Worm (Caenorhabditis elegans) whole organism, L1 larva: ENCODE data around the gene F15H10.5.

Experiments
- C34B4.2 ChIP-seq: sonication (generic microtip); optimal IDR thresholded peaks from 2 replicates; lab custom pipeline; 2017; ENCODE audit warnings: mild to moderate bottlenecking, missing genetic modification characterization, missing compliant biosample characterization
- aha-1 ChIP-seq: fragments of 150-350 bp; optimal IDR thresholded peaks from 2 replicates; lab custom pipeline; 2014; ENCODE audit warnings: missing biosample characterization, missing genetic modification characterization
- ama-1 ChIP-seq: fragments of 150-350 bp; optimal IDR thresholded peaks from 2 replicates; lab custom pipeline; 2014
- blmp-1 ChIP-seq: fragments of 150-350 bp; optimal IDR thresholded peaks from 2 replicates; lab custom pipeline; 2014; ENCODE audit warnings: missing biosample characterization, missing genetic modification characterization
- ceh-8 ChIP-seq: fragments of 200-800 bp; sonication (Bioruptor generic); optimal IDR thresholded peaks from 2 replicates; lab custom pipeline; 2018; ENCODE audit warnings: mild to moderate bottlenecking, missing genetic modification characterization, moderate library complexity, missing compliant biosample characterization
- ceh-82 ChIP-seq, 3 experiments: fragments of 150-350 bp in 1 of 3; sonication (generic microtip) in 2 of 3; optimal IDR thresholded peaks; 2 replicates each; lab custom pipeline; 2014 to 2017; ENCODE audit warnings: missing biosample characterization in 3 of 3, missing genetic modification characterization in 3 of 3
- ces-1 ChIP-seq: fragments of 150-350 bp; optimal IDR thresholded peaks from 2 replicates; lab custom pipeline; 2014; ENCODE audit warnings: missing biosample characterization, missing genetic modification reagents, missing genetic modification characterization
- efl-1 ChIP-seq, 4 experiments: fragments of 150-350 bp; optimal IDR thresholded peaks in 3 of 4; peaks in 1 of 4; 1 replicate in 1 of 4; 2 replicates in 3 of 4; lab custom pipeline; 2014; ENCODE audit warnings: missing biosample characterization in 2 of 4, missing genetic modification characterization in 2 of 4, missing genetic modification reagents in 2 of 4
- efl-3 ChIP-seq: fragments of 200-800 bp; sonication (Bioruptor generic); optimal IDR thresholded peaks from 2 replicates; lab custom pipeline; 2018; ENCODE audit warnings: mild to moderate bottlenecking, missing genetic modification characterization, missing compliant biosample characterization
- egl-13 ChIP-seq: sonication (generic microtip); optimal IDR thresholded peaks from 2 replicates; lab custom pipeline; 2016; ENCODE audit warnings: missing genotype, missing genetic modification reagents, missing genetic modification characterization, missing compliant biosample characterization
- egl-27 ChIP-seq, 2 experiments: fragments of 150-350 bp in 1 of 2; sonication (generic microtip); optimal IDR thresholded peaks; 3 replicates each; lab custom pipeline; 2017 to 2018; ENCODE audit warnings: missing biosample characterization in 2 of 2, missing genetic modification characterization in 2 of 2, missing genetic modification reagents in 2 of 2
- elt-2 ChIP-seq: sonication (generic microtip); optimal IDR thresholded peaks from 2 replicates; lab custom pipeline; 2016; ENCODE audit warnings: missing genetic modification characterization, mild to moderate bottlenecking, inconsistent platforms, missing compliant biosample characterization, missing genetic modification reagents
- ets-5 ChIP-seq: fragments of 200-800 bp; sonication (Bioruptor generic); IDR thresholded peaks from 2 replicates; pipeline ENCODE4 v1.3.6; 2022; ENCODE audit warnings: missing genetic modification characterization, missing compliant biosample characterization
- fkh-10 ChIP-seq: sonication (generic microtip); optimal IDR thresholded peaks from 2 replicates; lab custom pipeline; 2017; ENCODE audit warnings: missing biosample characterization, missing genetic modification reagents, missing genetic modification characterization
- fkh-4 ChIP-seq: sonication (generic microtip); optimal IDR thresholded peaks from 2 replicates; lab custom pipeline; 2016; ENCODE audit warnings: missing compliant biosample characterization, missing genetic modification characterization, borderline replicate concordance
- fkh-8 ChIP-seq: sonication (generic microtip); optimal IDR thresholded peaks from 2 replicates; lab custom pipeline; 2016; ENCODE audit warnings: mild to moderate bottlenecking, missing genetic modification characterization, missing compliant biosample characterization
- fos-1 ChIP-seq: fragments of 150-350 bp; optimal IDR thresholded peaks from 2 replicates; lab custom pipeline; 2014; ENCODE audit warnings: missing biosample characterization, missing genetic modification characterization
- grh-1 ChIP-seq: fragments of 200-800 bp; sonication (Bioruptor generic); IDR thresholded peaks from 2 replicates; pipeline ENCODE4 v1.3.6; 2022; ENCODE audit warnings: missing genetic modification reagents, missing genetic modification characterization, missing compliant biosample characterization
- jun-1 ChIP-seq: fragments of 150-350 bp; optimal IDR thresholded peaks from 2 replicates; lab custom pipeline; 2014; ENCODE audit warnings: missing biosample characterization, missing genetic modification reagents, missing genetic modification characterization
- lin-35 ChIP-seq, 2 experiments: fragments of 150-350 bp; optimal IDR thresholded peaks; 2 replicates each; lab custom pipeline; 2014; ENCODE audit warnings: missing biosample characterization in 2 of 2, missing genetic modification characterization in 2 of 2, missing genetic modification reagents in 2 of 2
- lsy-2 ChIP-seq, 2 experiments: fragments of 150-350 bp; optimal IDR thresholded peaks; 2 replicates each; lab custom pipeline; 2014; ENCODE audit warnings: missing biosample characterization in 2 of 2, missing genetic modification characterization in 2 of 2
- nhr-12 ChIP-seq: sonication (generic microtip); optimal IDR thresholded peaks from 2 replicates; lab custom pipeline; 2017; ENCODE audit warnings: missing biosample characterization, missing genetic modification characterization
- nhr-237 ChIP-seq: fragments of 150-350 bp; optimal IDR thresholded peaks from 2 replicates; lab custom pipeline; 2014; ENCODE audit warnings: missing biosample characterization, missing genetic modification characterization
- nhr-47 ChIP-seq: sonication (generic microtip); optimal IDR thresholded peaks from 2 replicates; lab custom pipeline; 2016; ENCODE audit warnings: mild to moderate bottlenecking, missing genetic modification characterization, moderate library complexity, missing compliant biosample characterization
- nhr-77 ChIP-seq: fragments of 150-350 bp; optimal IDR thresholded peaks from 2 replicates; lab custom pipeline; 2014; ENCODE audit warnings: missing biosample characterization, missing genetic modification characterization
- nhr-85 ChIP-seq: sonication (generic microtip); peaks from one replicate; lab custom pipeline; 2016; ENCODE audit warnings: missing genetic modification characterization, inconsistent platforms, missing compliant biosample characterization
- pag-3 ChIP-seq: sonication (generic microtip); optimal IDR thresholded peaks from 2 replicates; lab custom pipeline; 2017; ENCODE audit warnings: missing genetic modification characterization, mild to moderate bottlenecking, missing compliant biosample characterization, antibody characterized with exemption, borderline replicate concordance; ENCODE audit not compliant: insufficient read depth
- pax-3 ChIP-seq: fragments of 200-800 bp; sonication (Bioruptor generic); optimal IDR thresholded peaks from 2 replicates; lab custom pipeline; 2018; ENCODE audit warnings: mild to moderate bottlenecking, missing genetic modification characterization, moderate library complexity, missing compliant biosample characterization
- tbx-2 ChIP-seq: sonication (generic microtip); optimal IDR thresholded peaks from 2 replicates; lab custom pipeline; 2016; ENCODE audit warnings: missing genetic modification characterization, missing compliant biosample characterization
- tlp-1 ChIP-seq: fragments of 150-350 bp; optimal IDR thresholded peaks from 2 replicates; lab custom pipeline; 2014; ENCODE audit warnings: missing biosample characterization, missing genetic modification characterization
- unc-130 ChIP-seq: fragments of 150-350 bp; optimal IDR thresholded peaks from 2 replicates; lab custom pipeline; 2017; ENCODE audit warnings: missing biosample characterization, missing genetic modification characterization, inconsistent platforms
- zag-1 ChIP-seq: fragments of 150-350 bp; optimal IDR thresholded peaks from 2 replicates; lab custom pipeline; 2014; ENCODE audit warnings: missing biosample characterization, missing genetic modification characterization
- ztf-11 ChIP-seq, 2 experiments: sonication (generic microtip); optimal IDR thresholded peaks; 2 replicates each; lab custom pipeline; 2016 to 2017; ENCODE audit warnings: missing genetic modification characterization in 2 of 2, missing biosample characterization in 1 of 2, missing compliant biosample characterization in 1 of 2

F15H10.5 gene

DNA sequence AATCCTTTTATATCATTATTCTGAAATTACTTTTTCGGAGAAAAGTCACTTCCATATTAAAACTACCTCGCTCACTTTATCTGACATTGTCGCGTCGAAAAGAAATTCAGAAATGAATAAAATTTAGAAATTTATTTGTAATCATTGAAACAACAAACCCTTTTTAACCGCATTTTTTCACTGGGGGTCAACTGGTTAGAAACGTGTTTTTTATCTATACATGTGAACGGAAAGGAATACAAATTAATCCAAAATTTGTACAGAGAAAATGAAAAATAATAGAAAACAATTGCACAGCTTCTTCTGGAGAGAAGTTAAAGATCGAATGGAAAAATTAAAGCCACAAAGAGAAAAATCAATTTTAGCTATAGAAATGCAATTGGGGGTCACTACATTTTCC is 9.7 kb upstream of the F15H10.5 start, which contains the start of gene tag-314:
tag-314 (minus strand) TSS at position 101 of the 400 bp plus-strand sequence.
- TF ChIP-seq efl-1 (optimal IDR thresholded peaks at IDR 0.05; lab: Kevin White, UChicago) (no peak), efl-1 (GFP tag; optimal IDR thresholded peaks at IDR 0.05 in 1 of 2; lab: Kevin White, UChicago) (no peak), tlp-1 (no peak), ceh-82 (tag; optimal IDR thresholded peaks at IDR 0.05; lab: Kevin White, UChicago) (no peak), nhr-12 (tag; lab: Kevin White, UChicago) (no peak), ets-5 (GFP tag; lab: Robert Waterston, UW) (no peak), zag-1 (tag; lab: Kevin White, UChicago) (no peak), fkh-10 (GFP tag; lab: Kevin White, UChicago) (no peak), ces-1 (GFP tag; lab: Kevin White, UChicago) (no peak), nhr-77 (tag; lab: Kevin White, UChicago) (no peak)

DNA sequence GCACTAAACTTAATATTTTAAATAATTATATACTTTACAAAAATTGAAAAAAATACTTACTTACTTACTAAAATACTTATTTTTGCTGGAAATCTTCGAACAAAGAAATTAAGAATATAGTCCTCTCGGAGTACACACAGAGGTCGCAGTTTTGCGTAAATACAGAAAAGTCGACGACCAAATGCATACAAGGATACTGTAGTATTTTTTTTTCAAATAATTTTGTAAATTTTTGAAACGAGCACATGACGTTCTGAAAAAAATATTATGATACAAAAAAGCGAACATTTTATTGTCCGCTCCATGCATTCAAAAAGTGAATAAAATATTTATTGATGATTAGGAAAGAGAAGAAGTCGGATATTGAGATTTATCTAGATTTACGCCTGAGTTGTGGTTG is 7.4 kb upstream of the F15H10.5 start, which contains the start of gene apc-10:
apc-10 (minus strand) TSS at position 101 of the 400 bp plus-strand sequence.
- TF ChIP-seq blmp-1 (tag; lab: Kevin White, UChicago) (no peak), elt-2 (tag; lab: Kevin White, UChicago) (no peak), fos-1 (tag; lab: Kevin White, UChicago) (no peak), lsy-2 (tag; optimal IDR thresholded peaks at IDR 0.05; lab: Kevin White, UChicago) (no peak), fkh-10 (GFP tag; lab: Kevin White, UChicago) (no peak), grh-1 (GFP tag; lab: Robert Waterston, UW) (no peak), egl-27 (tag; optimal IDR thresholded peaks at IDR 0.05; lab: Kevin White, UChicago) (no peak), ceh-8 (GFP tag; lab: Kevin White, UChicago) (no peak), C34B4.2 (no peak), pax-3 (no peak), unc-130 (tag; lab: Kevin White, UChicago) (no peak), tbx-2 (tag; lab: Kevin White, UChicago) (no peak), fkh-8 (no peak), lin-35 (GFP tag; optimal IDR thresholded peaks at IDR 0.05; lab: Kevin White, UChicago) (no peak), egl-13 (no peak), jun-1 (tag; lab: Kevin White, UChicago) (no peak), ztf-11 (tag; optimal IDR thresholded peaks at IDR 0.05; lab: Kevin White, UChicago) (no peak), nhr-77 (tag; lab: Kevin White, UChicago) (no peak), fkh-4 (tag; lab: Kevin White, UChicago) (no peak)

DNA sequence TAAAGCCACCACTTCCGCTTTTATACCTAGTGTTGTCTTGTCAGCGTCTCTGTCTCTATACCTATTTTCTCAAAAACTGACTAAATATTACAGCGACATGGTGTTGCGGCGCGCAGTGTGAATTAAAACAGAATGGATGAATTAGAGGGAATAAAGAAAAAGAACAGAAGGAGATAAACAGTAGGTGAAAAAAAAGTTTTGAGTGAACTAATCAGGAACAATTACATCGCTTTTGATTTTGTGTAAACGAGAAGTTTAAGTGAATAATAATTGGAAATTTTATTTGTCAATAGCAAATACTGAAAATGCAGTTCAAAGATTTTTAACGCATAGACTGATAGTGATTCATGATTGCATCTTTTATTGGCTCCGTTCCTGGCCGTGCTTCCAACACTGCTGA is 6.2 kb upstream of the F15H10.5 start, which contains the start of gene col-12:
col-12 (minus strand) TSS at position 101 of the 400 bp plus-strand sequence.
- TF ChIP-seq nhr-237 (tag; lab: Kevin White, UChicago) (no peak), ama-1 (lab: Kevin White, UChicago) (no peak), elt-2 (tag; lab: Kevin White, UChicago) (no peak), pag-3 (tag; lab: Kevin White, UChicago) (no peak), blmp-1 (tag; lab: Kevin White, UChicago) (no peak)

DNA sequence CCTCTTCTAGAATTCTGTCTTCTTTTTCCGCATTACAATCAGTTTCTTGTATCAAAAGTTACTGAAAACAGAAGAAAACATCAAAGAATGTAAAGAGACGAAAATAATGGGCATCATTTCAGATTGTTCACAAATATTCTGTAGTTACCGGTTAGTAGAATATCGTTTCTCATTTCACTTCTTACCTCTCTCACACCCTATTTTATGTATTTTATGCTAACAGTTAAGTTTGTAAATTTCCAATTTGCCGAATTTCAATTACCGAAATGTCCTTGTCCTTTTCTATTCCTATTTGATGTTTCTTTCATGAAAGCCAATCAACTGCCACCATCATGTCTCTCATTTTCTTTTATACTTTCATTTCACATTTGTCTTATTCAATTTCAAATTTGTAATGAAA is 4.7 kb upstream of the F15H10.5 start:
- TF ChIP-seq nhr-77 (tag; lab: Kevin White, UChicago) (no peak), nhr-85 (peak; percentile 64)
- TF ChIP-seq, all 84 proteins: peak for 1

DNA sequence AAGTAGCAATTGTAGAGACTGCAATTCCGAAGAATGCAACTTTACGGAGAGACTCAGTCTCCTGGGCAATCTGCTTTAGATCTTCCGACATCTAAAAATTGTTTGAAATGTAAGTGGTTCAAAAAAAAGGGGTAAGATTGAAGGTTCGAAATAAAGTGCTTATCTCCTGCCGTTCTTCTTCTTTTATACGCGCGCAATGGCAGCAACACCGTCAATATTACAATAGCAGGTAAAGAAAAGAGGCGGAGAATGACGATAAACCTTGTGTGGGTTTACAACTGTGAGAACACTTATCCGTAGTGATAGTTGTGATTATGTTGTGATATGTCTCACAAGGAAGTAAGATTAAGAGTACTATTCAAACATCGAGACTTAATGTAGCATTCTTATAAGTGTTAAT is 2.9 kb upstream of the F15H10.5 start, which contains the start of gene col-13:
col-13 (minus strand) TSS at position 101 of the 400 bp plus-strand sequence.
- TF ChIP-seq zag-1 (tag; lab: Kevin White, UChicago) (no peak), efl-3 (GFP tag; lab: Kevin White, UChicago) (no peak), unc-130 (tag; lab: Kevin White, UChicago) (no peak), aha-1 (no peak), nhr-47 (tag; lab: Kevin White, UChicago) (no peak)
- TF ChIP-seq, all 84 proteins: peak for 0
